Worm (Caenorhabditis elegans) whole organism, early embryonic: ENCODE data around the gene ogt-1.

ENCODE experiments used
- F13C5.2 ChIP-seq: sonication (generic microtip); optimal IDR thresholded peaks from 2 replicates; lab custom pipeline; 2017; ENCODE audit warnings: mild to moderate bottlenecking, missing genetic modification characterization, inconsistent platforms, missing compliant biosample characterization
- ama-1 ChIP-seq: fragments of 150-350 bp; optimal IDR thresholded peaks from 2 replicates; lab custom pipeline; 2014
- ceh-36 ChIP-seq: sonication (generic microtip); optimal IDR thresholded peaks from 2 replicates; lab custom pipeline; 2016; ENCODE audit warnings: missing genetic modification characterization, inconsistent platforms, missing compliant biosample characterization
- ets-7 ChIP-seq: sonication (generic microtip); optimal IDR thresholded peaks from 2 replicates; lab custom pipeline; 2016; ENCODE audit warnings: missing genotype, missing genetic modification characterization, missing compliant biosample characterization
- pes-1 ChIP-seq: fragments of 200-800 bp; sonication (Bioruptor generic); IDR thresholded peaks from 2 replicates; pipeline ENCODE4 v1.3.6; 2022; ENCODE audit warnings: missing genetic modification reagents, missing genetic modification characterization, missing compliant biosample characterization
- sea-1 ChIP-seq: fragments of 200-800 bp; sonication (Bioruptor generic); conservative IDR thresholded peaks from 2 replicates; pipeline ENCODE4 v1.3.6; 2022; ENCODE audit warnings: missing genetic modification characterization, missing compliant biosample characterization

- no peak for TF ChIP-seq pes-1 (GFP tag; lab: Robert Waterston, UW)
- TF ChIP-seq sea-1 (GFP tag; lab: Robert Waterston, UW): no peak
- no peak for TF ChIP-seq ama-1 (lab: Kevin White, UChicago)
- no peak for TF ChIP-seq F13C5.2 (tag; lab: Kevin White, UChicago)
- TF ChIP-seq ets-7 (tag; lab: Kevin White, UChicago): no peak
- TF ChIP-seq ceh-36 (tag; lab: Kevin White, UChicago): no peak
Observed at ce11 chrIII:7138178-7138577, 15.4 kb downstream of the ogt-1 start, which contains the start of gene B0280.11.
